Worm (Caenorhabditis elegans) whole organism, L2 larva: ENCODE data around the gene col-114.

Experiments used
- R02D3.7 ChIP-seq: fragments of 150-350 bp; optimal IDR thresholded peaks from 2 replicates; lab custom pipeline; 2014; ENCODE audit warnings: missing biosample characterization, missing genetic modification characterization
- alr-1 ChIP-seq: fragments of 150-350 bp; optimal IDR thresholded peaks from 2 replicates; lab custom pipeline; 2014; ENCODE audit warnings: missing biosample characterization, missing genetic modification characterization
- aly-2 ChIP-seq: fragments of 150-350 bp; optimal IDR thresholded peaks from 2 replicates; lab custom pipeline; 2014; ENCODE audit warnings: missing biosample characterization, missing genetic modification characterization
- ama-1 ChIP-seq: fragments of 150-350 bp; optimal IDR thresholded peaks from 2 replicates; lab custom pipeline; 2018; ENCODE audit warnings: inconsistent platforms
- blmp-1 ChIP-seq: sonication (generic microtip); optimal IDR thresholded peaks from 2 replicates; lab custom pipeline; 2017; ENCODE audit warnings: missing genetic modification characterization, mild to moderate bottlenecking, missing compliant biosample characterization, antibody characterized with exemption, moderate library complexity; ENCODE audit not compliant: insufficient read depth
- elt-1 ChIP-seq: fragments of 150-350 bp; optimal IDR thresholded peaks from 2 replicates; lab custom pipeline; 2014; ENCODE audit warnings: missing biosample characterization, missing genetic modification characterization
- lin-39 ChIP-seq: fragments of 150-350 bp; optimal IDR thresholded peaks from 2 replicates; lab custom pipeline; 2014; ENCODE audit warnings: missing biosample characterization, missing genetic modification reagents, missing genetic modification characterization
- mdl-1 ChIP-seq, 2 experiments: fragments of 150-350 bp in 1 of 2; sonication (generic microtip) in 1 of 2; optimal IDR thresholded peaks; 2 replicates each; lab custom pipeline; 2017; ENCODE audit warnings: missing biosample characterization in 2 of 2, missing genetic modification characterization in 2 of 2
- nhr-10 ChIP-seq: sonication (generic microtip); optimal IDR thresholded peaks from 2 replicates; lab custom pipeline; 2017; ENCODE audit warnings: missing biosample characterization, missing genetic modification characterization
- nhr-23 ChIP-seq: fragments of 150-350 bp; optimal IDR thresholded peaks from 2 replicates; lab custom pipeline; 2014; ENCODE audit warnings: missing biosample characterization, missing genetic modification reagents, missing genetic modification characterization
- nhr-237 ChIP-seq: fragments of 150-350 bp; optimal IDR thresholded peaks from 2 replicates; lab custom pipeline; 2014; ENCODE audit warnings: missing biosample characterization, missing genetic modification characterization
- snpc-4 ChIP-seq: fragments of 150-350 bp; optimal IDR thresholded peaks from 2 replicates; lab custom pipeline; 2014; ENCODE audit warnings: missing biosample characterization, missing genetic modification characterization
- unc-39 ChIP-seq: fragments of 150-350 bp; optimal IDR thresholded peaks from 2 replicates; lab custom pipeline; 2014; ENCODE audit warnings: missing biosample characterization, missing genetic modification characterization

ce11 chrIV:7234623-7235022 is 11.8 kb downstream of the col-114 start:
- TF ChIP-seq ama-1 (lab: Kevin White, UChicago): no peak
- no peak for TF ChIP-seq elt-1 (tag; lab: Kevin White, UChicago)
- TF ChIP-seq blmp-1 (tag; lab: Kevin White, UChicago): no peak
- no peak for TF ChIP-seq snpc-4 (tag; lab: Kevin White, UChicago)
- no peak for TF ChIP-seq nhr-237 (tag; lab: Kevin White, UChicago)
- TF ChIP-seq alr-1 (tag; lab: Kevin White, UChicago): no peak
- TF ChIP-seq R02D3.7: no peak
- no peak for TF ChIP-seq nhr-10 (tag; lab: Kevin White, UChicago)
- TF ChIP-seq nhr-23 (tag; lab: Kevin White, UChicago): no peak
- no peak for TF ChIP-seq lin-39 (tag; lab: Kevin White, UChicago)
- TF ChIP-seq unc-39: no peak
- no peak for TF ChIP-seq mdl-1 (tag; optimal IDR thresholded peaks at IDR 0.05; lab: Kevin White, UChicago)
- no peak for TF ChIP-seq aly-2 (tag; lab: Kevin White, UChicago)
